Fruit fly (Drosophila melanogaster) whole organism, adult: ENCODE measurements around the gene MED15.

Experiments used
- CG11617 ChIP-seq: fragments of 200-800 bp; sonication (Bioruptor generic); optimal IDR thresholded peaks from 2 replicates; lab custom pipeline; 2017; ENCODE audit warnings: mild to moderate bottlenecking, missing biosample characterization, missing genetic modification reagents, missing genetic modification characterization
- CG12768 ChIP-seq: fragments of 200-800 bp; sonication (Bioruptor generic); optimal IDR thresholded peaks from 2 replicates; lab custom pipeline; 2017; ENCODE audit warnings: missing biosample characterization, missing genetic modification characterization, mild to moderate bottlenecking, moderate library complexity, missing genetic modification reagents
- CG14711 ChIP-seq: fragments of 200-800 bp; sonication (Bioruptor generic); optimal IDR thresholded peaks from 2 replicates; lab custom pipeline; 2018; ENCODE audit warnings: missing biosample characterization, mild to moderate bottlenecking, missing genetic modification characterization, moderate library complexity
- CG1620 ChIP-seq: fragments of 200-800 bp; sonication (Bioruptor generic); optimal IDR thresholded peaks from 2 replicates; lab custom pipeline; 2016; ENCODE audit warnings: missing biosample characterization, missing genetic modification characterization
- CG33017 ChIP-seq: fragments of 200-800 bp; sonication (Bioruptor generic); optimal IDR thresholded peaks from 2 replicates; lab custom pipeline; 2018; ENCODE audit warnings: missing biosample characterization, mild to moderate bottlenecking, missing genetic modification characterization, moderate library complexity
- CG5204 ChIP-seq: fragments of 200-800 bp; sonication (Bioruptor generic); optimal IDR thresholded peaks from 2 replicates; lab custom pipeline; 2016; ENCODE audit warnings: missing biosample characterization, missing genetic modification characterization
- CG7045 ChIP-seq: fragments of 200-800 bp; sonication (Bioruptor generic); optimal IDR thresholded peaks from 2 replicates; lab custom pipeline; 2017; ENCODE audit warnings: missing biosample characterization, mild to moderate bottlenecking, missing genetic modification characterization
- CG7101 ChIP-seq: fragments of 200-800 bp; sonication (Bioruptor generic); optimal IDR thresholded peaks from 2 replicates; lab custom pipeline; 2018; ENCODE audit warnings: missing biosample characterization, mild to moderate bottlenecking, missing genetic modification characterization, moderate library complexity
- Clk ChIP-seq: fragments of 200-800 bp; sonication (Bioruptor generic); optimal IDR thresholded peaks from 2 replicates; lab custom pipeline; 2017; ENCODE audit warnings: missing biosample characterization, missing genetic modification characterization
- Crg-1 ChIP-seq: fragments of 200-800 bp; sonication (Bioruptor generic); optimal IDR thresholded peaks from 2 replicates; lab custom pipeline; 2016; ENCODE audit warnings: missing biosample characterization, missing genetic modification characterization
- Hr96 ChIP-seq: fragments of 200-800 bp; sonication (Bioruptor generic); optimal IDR thresholded peaks from 2 replicates; lab custom pipeline; 2016; ENCODE audit warnings: missing biosample characterization, missing genetic modification characterization
- Mnt ChIP-seq: fragments of 200-800 bp; sonication (Bioruptor generic); optimal IDR thresholded peaks from 2 replicates; lab custom pipeline; 2016; ENCODE audit warnings: missing biosample characterization, mild to moderate bottlenecking, missing genetic modification characterization
- bab1 ChIP-seq: fragments of 200-800 bp; sonication (Bioruptor generic); optimal IDR thresholded peaks from 3 replicates; lab custom pipeline; 2019; ENCODE audit warnings: missing biosample characterization, mild to moderate bottlenecking, missing genetic modification characterization, moderate library complexity
- cic ChIP-seq: fragments of 200-800 bp; sonication (Bioruptor generic); optimal IDR thresholded peaks from 2 replicates; lab custom pipeline; 2017; ENCODE audit warnings: missing biosample characterization, mild to moderate bottlenecking, missing genetic modification characterization, moderate library complexity
- cnc ChIP-seq, 2 experiments: fragments of >200 bp; optimal IDR thresholded peaks; 2 replicates each; lab custom pipeline; 2017
- kay ChIP-seq: fragments of 200-800 bp; sonication (Bioruptor generic); peaks from one replicate; lab custom pipeline; 2016; ENCODE audit warnings: missing biosample characterization, missing genetic modification characterization, borderline replicate concordance
- ovo ChIP-seq: fragments of 200-800 bp; sonication (Bioruptor generic); optimal IDR thresholded peaks from 2 replicates; lab custom pipeline; 2016; ENCODE audit warnings: missing biosample characterization, missing genetic modification characterization
- pad ChIP-seq: fragments of 200-800 bp; sonication (Bioruptor generic); optimal IDR thresholded peaks from 3 replicates; lab custom pipeline; 2017; ENCODE audit warnings: missing biosample characterization, missing genetic modification characterization, mild to moderate bottlenecking, moderate library complexity, missing genetic modification reagents
- tj ChIP-seq: fragments of 200-800 bp; sonication (Bioruptor generic); optimal IDR thresholded peaks from 3 replicates; lab custom pipeline; 2017; ENCODE audit warnings: missing biosample characterization, mild to moderate bottlenecking, missing genetic modification characterization, moderate library complexity
- toe ChIP-seq: fragments of 200-800 bp; sonication (Bioruptor generic); optimal IDR thresholded peaks from 2 replicates; lab custom pipeline; 2016; ENCODE audit warnings: missing biosample characterization, missing genetic modification characterization

The MED15 gene

dm6 chr2L:516032-516993 is 43.5 kb downstream of the MED15 start:
- TF ChIP-seq kay (peak; percentile 30), CG12768 (GFP tag; lab: Kevin White, UChicago) (no peak), toe (no peak)

dm6 chr2L:517911-518619 is 45.3 kb downstream of the MED15 start:
- TF ChIP-seq CG33017 (no peak), tj (GFP tag; lab: Kevin White, UChicago) (no peak), toe (no peak), CG1620 (GFP tag; lab: Kevin White, UChicago) (no peak), cic (no peak), CG11617 (GFP tag; lab: Kevin White, UChicago) (no peak), bab1 (no peak), CG12768 (GFP tag; lab: Kevin White, UChicago) (no peak), CG7101 (tag; lab: Kevin White, UChicago) (no peak), Clk (GFP tag; lab: Kevin White, UChicago) (no peak), Mnt (GFP tag; lab: Kevin White, UChicago) (no peak), ovo (no peak), Hr96 (GFP tag; lab: Kevin White, UChicago) (no peak), CG14711 (no peak), Crg-1 (GFP tag; lab: Kevin White, UChicago) (no peak), pad (GFP tag; lab: Kevin White, UChicago) (no peak), kay (no peak), cnc (optimal IDR thresholded peaks at IDR 0.05; lab: Kevin White, UChicago) (no peak)

DNA sequence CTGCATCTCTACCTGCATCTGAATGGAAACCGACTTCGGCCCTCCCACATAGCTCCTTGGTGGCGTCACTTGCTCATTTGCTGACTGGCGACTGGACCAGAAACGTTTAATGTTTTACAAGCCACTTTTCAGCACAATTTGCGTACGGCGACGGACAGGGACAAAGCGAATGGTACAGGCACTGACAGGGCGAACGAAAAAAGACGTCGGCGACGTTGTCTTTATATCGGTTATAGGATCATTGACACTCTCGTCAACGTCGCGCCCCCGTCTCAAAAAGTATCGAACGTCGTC is 45.8 kb downstream of the MED15 start:
- no peak for TF ChIP-seq CG5204
- no peak for TF ChIP-seq CG7045 (GFP tag; lab: Kevin White, UChicago)
- no peak for TF ChIP-seq Clk (GFP tag; lab: Kevin White, UChicago)
- TF ChIP-seq Mnt (GFP tag; lab: Kevin White, UChicago), result no peak
- TF ChIP-seq CG33017, result no peak
- TF ChIP-seq kay, result no peak
- no peak for TF ChIP-seq CG12768 (GFP tag; lab: Kevin White, UChicago)
- TF ChIP-seq CG1620 (GFP tag; lab: Kevin White, UChicago), result no peak
- no peak for TF ChIP-seq CG11617 (GFP tag; lab: Kevin White, UChicago)
- no peak for TF ChIP-seq tj (GFP tag; lab: Kevin White, UChicago)
- no peak for TF ChIP-seq CG14711
- no peak for TF ChIP-seq bab1
- TF ChIP-seq Crg-1 (GFP tag; lab: Kevin White, UChicago), result no peak
- TF ChIP-seq cnc (optimal IDR thresholded peaks at IDR 0.05; lab: Kevin White, UChicago), result no peak
- no peak for TF ChIP-seq CG7101 (tag; lab: Kevin White, UChicago)

DNA sequence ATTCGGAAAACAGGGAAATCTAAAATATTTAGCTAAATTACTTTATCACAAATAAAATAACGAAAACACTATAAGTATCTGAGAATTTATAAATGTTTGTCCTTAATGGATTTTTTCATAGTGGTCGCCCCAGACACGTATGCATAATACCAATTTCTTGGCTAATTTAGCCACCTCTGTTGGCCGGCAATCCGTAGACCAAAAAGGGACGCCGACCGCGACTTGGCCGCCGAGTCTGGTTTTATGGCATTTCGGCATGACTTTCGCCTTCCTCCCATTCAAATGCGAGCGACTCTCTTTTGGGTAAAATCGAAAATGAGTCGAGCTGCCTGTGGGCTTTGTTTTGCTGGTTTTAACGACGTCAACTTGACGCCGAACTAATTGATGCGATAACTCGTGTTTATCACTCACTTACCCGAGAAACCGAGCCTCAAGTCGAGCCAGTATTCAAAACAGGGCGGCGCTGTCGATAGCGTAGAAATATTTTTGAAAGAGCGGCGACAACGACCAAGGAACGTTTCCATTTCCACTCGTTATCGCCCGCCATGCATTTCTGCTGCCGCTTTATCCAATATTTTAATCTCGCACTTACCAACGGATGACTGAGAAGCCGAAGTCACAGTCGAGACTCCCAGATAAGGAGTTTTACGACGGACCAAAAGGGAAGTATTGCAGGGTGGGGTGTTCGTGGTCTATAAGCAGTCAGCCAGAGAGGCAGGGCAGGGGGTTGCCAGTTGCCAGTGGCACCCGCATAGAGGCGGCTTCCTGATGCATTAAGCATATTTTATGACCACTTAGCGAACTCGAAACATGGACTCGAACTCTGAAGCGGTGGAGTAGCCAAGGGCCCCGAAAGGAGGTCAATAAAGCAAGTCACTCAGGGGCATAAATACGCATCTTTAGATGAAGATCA is 46.4 kb downstream of the MED15 start:
- TF ChIP-seq kay (no peak), CG14711 (no peak), CG5204 (no peak), CG11617 (GFP tag; lab: Kevin White, UChicago) (no peak), toe (no peak), bab1 (no peak), Crg-1 (GFP tag; lab: Kevin White, UChicago) (no peak), Hr96 (GFP tag; lab: Kevin White, UChicago) (no peak), cnc (optimal IDR thresholded peaks at IDR 0.05; lab: Kevin White, UChicago) (no peak), Mnt (GFP tag; lab: Kevin White, UChicago) (no peak), pad (GFP tag; lab: Kevin White, UChicago) (no peak)

DNA sequence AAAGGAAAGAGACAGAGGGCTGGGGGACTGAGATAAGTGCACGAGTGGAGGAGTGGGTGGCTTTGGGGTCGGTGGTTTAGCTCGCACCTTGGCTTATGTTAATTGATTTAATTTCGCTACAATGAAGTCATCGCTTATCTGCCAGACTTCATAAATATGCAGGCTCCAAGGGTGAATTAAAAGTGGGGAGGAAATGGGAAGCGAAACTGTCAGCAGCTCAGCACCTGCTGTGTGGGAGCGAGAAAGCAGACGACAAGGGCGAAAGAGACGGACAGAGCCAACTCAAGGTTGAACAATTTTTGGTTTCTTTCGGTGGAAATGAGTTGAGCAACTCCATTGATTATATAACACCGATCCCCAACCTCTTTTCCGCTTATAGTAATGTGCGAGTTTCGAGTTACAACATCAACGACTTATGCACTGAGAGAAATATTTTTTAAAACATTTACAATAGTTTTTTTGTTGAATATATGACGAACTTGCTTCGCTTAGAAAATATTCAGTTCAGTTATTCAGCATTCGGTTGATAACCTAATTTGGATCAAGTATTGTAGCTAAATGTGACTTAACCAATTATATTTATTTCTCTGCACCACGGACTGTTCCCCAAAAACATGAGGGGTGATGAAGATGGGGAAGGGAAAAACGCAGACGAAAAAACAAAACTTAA is 47.7 kb downstream of the MED15 start:
- TF ChIP-seq CG14711, result no peak
- no peak for TF ChIP-seq ovo
- TF ChIP-seq CG5204, result no peak
- peak; percentile 41 for TF ChIP-seq bab1
- TF ChIP-seq CG7101 (tag; lab: Kevin White, UChicago), result peak; percentile 39
- no peak for TF ChIP-seq CG12768 (GFP tag; lab: Kevin White, UChicago)
